Fruit fly (Drosophila melanogaster) whole organism, embryonic: Measurements from ENCODE around the gene CG34135.

Experiments used
- Antp ChIP-seq: fragments of 200-800 bp; sonication (Bioruptor generic); optimal IDR thresholded peaks from 3 replicates; lab custom pipeline; 2016; ENCODE audit warnings: missing biosample characterization, missing genetic modification characterization
- Bgb ChIP-seq: fragments of 200-800 bp; sonication (Bioruptor generic); IDR thresholded peaks from 2 replicates; pipeline ENCODE4 v1.3.6; 2022; ENCODE audit warnings: missing biosample characterization, missing genetic modification characterization; ENCODE audit not compliant: partially characterized antibody
- Blimp-1 ChIP-seq: fragments of 200-800 bp; sonication (Bioruptor generic); optimal IDR thresholded peaks from 3 replicates; lab custom pipeline; 2018; ENCODE audit warnings: missing biosample characterization, missing genetic modification characterization, mild to moderate bottlenecking, moderate library complexity, missing genetic modification reagents
- CG11504 ChIP-seq: fragments of 200-800 bp; sonication (Bioruptor generic); optimal IDR thresholded peaks from 3 replicates; lab custom pipeline; 2019; ENCODE audit warnings: missing biosample characterization, mild to moderate bottlenecking, missing genetic modification characterization, moderate library complexity
- CG12236 ChIP-seq: fragments of 200-800 bp; sonication (Bioruptor generic); optimal IDR thresholded peaks from 2 replicates; lab custom pipeline; 2016; ENCODE audit warnings: missing biosample characterization, missing genetic modification characterization
- CG12391 ChIP-seq: fragments of 200-800 bp; sonication (Bioruptor generic); optimal IDR thresholded peaks from 3 replicates; lab custom pipeline; 2018; ENCODE audit warnings: missing biosample characterization, mild to moderate bottlenecking, missing genetic modification characterization, moderate library complexity
- CG13775 ChIP-seq: fragments of 200-800 bp; sonication (Bioruptor generic); optimal IDR thresholded peaks from 3 replicates; lab custom pipeline; 2017; ENCODE audit warnings: missing biosample characterization, mild to moderate bottlenecking, missing genetic modification characterization
- CG14710 ChIP-seq: fragments of 200-800 bp; sonication (Bioruptor generic); optimal IDR thresholded peaks from 3 replicates; lab custom pipeline; 2019; ENCODE audit warnings: missing biosample characterization, mild to moderate bottlenecking, missing genetic modification characterization, moderate library complexity
- CG17359 ChIP-seq: fragments of 200-800 bp; sonication (Bioruptor generic); optimal IDR thresholded peaks from 3 replicates; lab custom pipeline; 2018; ENCODE audit warnings: missing biosample characterization, mild to moderate bottlenecking, missing genetic modification characterization, moderate library complexity
- CG2129 ChIP-seq: fragments of 200-800 bp; sonication (Bioruptor generic); IDR thresholded peaks from 2 replicates; pipeline ENCODE4 v1.3.6; 2022; ENCODE audit warnings: missing biosample characterization, missing genetic modification characterization; ENCODE audit not compliant: partially characterized antibody
- CG2889 ChIP-seq: fragments of 200-800 bp; sonication (Bioruptor generic); IDR thresholded peaks from 3 replicates; pipeline ENCODE4 v1.3.6; 2022; ENCODE audit warnings: missing biosample characterization, missing genetic modification characterization
- CG3407 ChIP-seq: fragments of 200-800 bp; sonication (Bioruptor generic); optimal IDR thresholded peaks from 2 replicates; lab custom pipeline; 2018; ENCODE audit warnings: missing biosample characterization, mild to moderate bottlenecking, missing genetic modification characterization
- CG3847 ChIP-seq: fragments of 200-800 bp; sonication (Bioruptor generic); IDR thresholded peaks from 2 replicates; pipeline ENCODE4 v1.3.6; 2022; ENCODE audit warnings: missing biosample characterization, missing genetic modification characterization
- CG3995 ChIP-seq: fragments of 200-800 bp; sonication (Bioruptor generic); optimal IDR thresholded peaks from 3 replicates; lab custom pipeline; 2016; ENCODE audit warnings: missing biosample characterization, missing genetic modification characterization
- CG4617 ChIP-seq: fragments of 200-800 bp; sonication (Bioruptor generic); optimal IDR thresholded peaks from 3 replicates; lab custom pipeline; 2016; ENCODE audit warnings: missing biosample characterization, missing genetic modification characterization, borderline replicate concordance
- CG7745 ChIP-seq: fragments of 200-800 bp; sonication (Bioruptor generic); optimal IDR thresholded peaks from 2 replicates; lab custom pipeline; 2018; ENCODE audit warnings: missing biosample characterization, mild to moderate bottlenecking, missing genetic modification characterization, moderate library complexity
- CG7839 ChIP-seq: fragments of 200-800 bp; sonication (Bioruptor generic); optimal IDR thresholded peaks from 3 replicates; lab custom pipeline; 2018; ENCODE audit warnings: missing biosample characterization, mild to moderate bottlenecking, missing genetic modification characterization, moderate library complexity
- CG8290 ChIP-seq, 3 experiments: fragments of 200-800 bp; sonication (Bioruptor generic); optimal IDR thresholded peaks; 2 replicates each; lab custom pipeline; 2016 to 2019; ENCODE audit warnings: missing biosample characterization in 3 of 3, missing genetic modification characterization in 3 of 3, mild to moderate bottlenecking in 2 of 3, moderate library complexity in 1 of 3
- CG8478 ChIP-seq: fragments of >200 bp; optimal IDR thresholded peaks from 2 replicates; lab custom pipeline; 2018
- D ChIP-seq, 2 experiments: fragments of 200-800 bp in 1 of 2; fragments of >200 bp in 1 of 2; sonication (Bioruptor generic) in 1 of 2; optimal IDR thresholded peaks; 2 replicates in 1 of 2; 3 replicates in 1 of 2; lab custom pipeline; 2017; ENCODE audit warnings: mild to moderate bottlenecking in 1 of 2, missing biosample characterization in 1 of 2, missing genetic modification characterization in 1 of 2, missing genetic modification reagents in 1 of 2
- Dfd ChIP-seq, 2 experiments: fragments of >200 bp; optimal IDR thresholded peaks; 2 replicates each; lab custom pipeline; 2017; ENCODE audit warnings: missing biosample characterization in 2 of 2, missing genetic modification characterization in 2 of 2
- HHEX ChIP-seq: fragments of 200-800 bp; sonication (Bioruptor generic); optimal IDR thresholded peaks from 3 replicates; lab custom pipeline; 2017; ENCODE audit warnings: missing biosample characterization, mild to moderate bottlenecking, missing genetic modification characterization, missing genetic modification reagents
- HmgD ChIP-seq: fragments of 200-800 bp; sonication (Bioruptor generic); optimal IDR thresholded peaks from 3 replicates; lab custom pipeline; 2016; ENCODE audit warnings: missing biosample characterization, missing genetic modification characterization
- Hr51 ChIP-seq, 2 experiments: fragments of 200-800 bp; sonication (Bioruptor generic); optimal IDR thresholded peaks; 2 replicates in 1 of 2; 3 replicates in 1 of 2; lab custom pipeline; 2016 to 2018; ENCODE audit warnings: missing biosample characterization in 2 of 2, missing genetic modification characterization in 2 of 2, mild to moderate bottlenecking in 1 of 2, moderate library complexity in 1 of 2
- Nf-YA ChIP-seq: fragments of 200-800 bp; sonication (Bioruptor generic); IDR thresholded peaks from 2 replicates; pipeline ENCODE4 v1.3.6; 2022; ENCODE audit warnings: missing biosample characterization, missing genetic modification characterization
- Ravus ChIP-seq: fragments of 200-800 bp; sonication (Bioruptor generic); IDR thresholded peaks from 2 replicates; pipeline ENCODE4 v1.3.6; 2022; ENCODE audit warnings: missing biosample characterization, missing genetic modification characterization
- Side ChIP-seq: fragments of 200-800 bp; sonication (Bioruptor generic); optimal IDR thresholded peaks from 2 replicates; lab custom pipeline; 2016; ENCODE audit warnings: missing biosample characterization, missing genetic modification characterization
- Tbp ChIP-seq: fragments of >200 bp; optimal IDR thresholded peaks from 2 replicates; lab custom pipeline; 2018; ENCODE audit warnings: missing biosample characterization, missing genetic modification characterization
- Vsx1 ChIP-seq: fragments of 200-800 bp; sonication (Bioruptor generic); optimal IDR thresholded peaks from 2 replicates; lab custom pipeline; 2017; ENCODE audit warnings: missing biosample characterization, mild to moderate bottlenecking, missing genetic modification characterization, missing genetic modification reagents
- aop ChIP-seq: fragments of 200-800 bp; sonication (Bioruptor generic); IDR thresholded peaks from 2 replicates; pipeline ENCODE4 v1.3.6; 2022; ENCODE audit warnings: missing biosample characterization, missing genetic modification characterization
- crc ChIP-seq: fragments of 200-800 bp; sonication (Bioruptor generic); optimal IDR thresholded peaks from 2 replicates; lab custom pipeline; 2016; ENCODE audit warnings: missing biosample characterization, missing genetic modification characterization
- ems ChIP-seq: fragments of 200-800 bp; sonication (Bioruptor generic); optimal IDR thresholded peaks from 3 replicates; lab custom pipeline; 2016; ENCODE audit warnings: missing biosample characterization, missing genetic modification characterization
- en ChIP-seq: fragments of 200-800 bp; sonication (Bioruptor generic); optimal IDR thresholded peaks from 2 replicates; lab custom pipeline; 2016; ENCODE audit warnings: missing biosample characterization, missing genetic modification characterization
- gcm ChIP-seq: fragments of 200-800 bp; sonication (Bioruptor generic); optimal IDR thresholded peaks from 2 replicates; lab custom pipeline; 2019; ENCODE audit warnings: missing biosample characterization, mild to moderate bottlenecking, missing genetic modification characterization, moderate library complexity
- h ChIP-seq: fragments of >200 bp; optimal IDR thresholded peaks from 2 replicates; lab custom pipeline; 2017
- ham ChIP-seq: fragments of 200-800 bp; sonication (Bioruptor generic); IDR thresholded peaks from 2 replicates; pipeline ENCODE4 v1.3.6; 2022; ENCODE audit warnings: missing biosample characterization, missing genetic modification characterization
- hb ChIP-seq: fragments of 200-800 bp; sonication (Bioruptor generic); IDR thresholded peaks from 3 replicates; pipeline ENCODE4 v1.3.6; 2022; ENCODE audit warnings: missing biosample characterization, missing genetic modification characterization; ENCODE audit not compliant: partially characterized antibody
- hkb ChIP-seq, 2 experiments: fragments of 200-800 bp in 1 of 2; fragments of >200 bp in 1 of 2; sonication (Bioruptor generic) in 1 of 2; IDR thresholded peaks in 1 of 2; optimal IDR thresholded peaks in 1 of 2; 2 replicates each; pipeline versions ENCODE4 v1.3.6 to Lab custom; 2017 to 2022; ENCODE audit warnings: missing biosample characterization in 1 of 2, missing genetic modification characterization in 1 of 2
- lbe ChIP-seq: fragments of 200-800 bp; sonication (Bioruptor generic); optimal IDR thresholded peaks from 2 replicates; lab custom pipeline; 2016; ENCODE audit warnings: missing biosample characterization, mild to moderate bottlenecking, missing genetic modification characterization
- nmo ChIP-seq: fragments of 200-800 bp; sonication (Bioruptor generic); optimal IDR thresholded peaks from 2 replicates; lab custom pipeline; 2018; ENCODE audit warnings: missing biosample characterization, mild to moderate bottlenecking, missing genetic modification characterization, moderate library complexity
- pb ChIP-seq: fragments of 200-800 bp; sonication (Bioruptor generic); optimal IDR thresholded peaks from 3 replicates; lab custom pipeline; 2016; ENCODE audit warnings: missing biosample characterization, missing genetic modification characterization
- phol ChIP-seq: fragments of 200-800 bp; sonication (Bioruptor generic); optimal IDR thresholded peaks from 3 replicates; lab custom pipeline; 2018; ENCODE audit warnings: missing biosample characterization, mild to moderate bottlenecking, missing genetic modification characterization, moderate library complexity
- prd ChIP-seq, 3 experiments: fragments of >200 bp in 2 of 3; fragments of 200-800 bp in 1 of 3; sonication (Bioruptor generic) in 1 of 3; optimal IDR thresholded peaks in 2 of 3; IDR thresholded peaks in 1 of 3; 2 replicates in 2 of 3; 3 replicates in 1 of 3; pipeline versions ENCODE4 v1.3.6 to Lab custom; 2017 to 2022; ENCODE audit warnings: missing biosample characterization in 1 of 3, missing genetic modification characterization in 1 of 3
- sim ChIP-seq: fragments of 200-800 bp; sonication (Bioruptor generic); IDR thresholded peaks from 2 replicates; pipeline ENCODE4 v1.3.6; 2022; ENCODE audit warnings: missing biosample characterization, missing genetic modification characterization
- unpg ChIP-seq: fragments of 200-800 bp; sonication (Bioruptor generic); optimal IDR thresholded peaks from 3 replicates; lab custom pipeline; 2018; ENCODE audit warnings: missing biosample characterization, mild to moderate bottlenecking, missing genetic modification characterization, moderate library complexity
- wor ChIP-seq: fragments of 200-800 bp; sonication (Bioruptor generic); IDR thresholded peaks from 2 replicates; pipeline ENCODE4 v1.3.6; 2022; ENCODE audit warnings: missing biosample characterization, missing genetic modification characterization

Gene CG34135

DNA sequence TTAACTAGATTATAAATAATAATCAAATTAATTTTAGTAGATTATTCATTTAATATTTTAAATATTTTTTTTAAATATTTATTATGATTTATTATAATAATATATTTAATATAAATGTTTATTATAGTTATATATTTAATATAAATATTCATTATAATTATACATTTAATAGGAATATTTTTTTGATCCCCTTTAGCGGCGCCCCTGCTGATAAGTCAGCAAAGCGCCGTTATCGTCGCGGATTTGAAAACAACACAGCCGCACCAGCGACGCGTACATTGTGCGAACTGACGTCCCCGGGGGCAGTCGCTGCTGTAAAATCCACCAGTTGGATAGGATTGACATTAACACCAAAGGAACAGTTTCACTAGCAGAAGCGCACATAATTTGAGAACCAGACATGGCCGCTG lies 55.3 kb downstream of the CG34135 start, which contains the start of gene CG8112 (continued):
- TF ChIP-seq CG13775 (GFP tag; lab: Kevin White, UChicago) = peak; percentile 23
- peak; percentile 3 for TF ChIP-seq nmo (GFP tag; lab: Kevin White, UChicago)
- TF ChIP-seq, all 482 proteins: peak for 60

DNA sequence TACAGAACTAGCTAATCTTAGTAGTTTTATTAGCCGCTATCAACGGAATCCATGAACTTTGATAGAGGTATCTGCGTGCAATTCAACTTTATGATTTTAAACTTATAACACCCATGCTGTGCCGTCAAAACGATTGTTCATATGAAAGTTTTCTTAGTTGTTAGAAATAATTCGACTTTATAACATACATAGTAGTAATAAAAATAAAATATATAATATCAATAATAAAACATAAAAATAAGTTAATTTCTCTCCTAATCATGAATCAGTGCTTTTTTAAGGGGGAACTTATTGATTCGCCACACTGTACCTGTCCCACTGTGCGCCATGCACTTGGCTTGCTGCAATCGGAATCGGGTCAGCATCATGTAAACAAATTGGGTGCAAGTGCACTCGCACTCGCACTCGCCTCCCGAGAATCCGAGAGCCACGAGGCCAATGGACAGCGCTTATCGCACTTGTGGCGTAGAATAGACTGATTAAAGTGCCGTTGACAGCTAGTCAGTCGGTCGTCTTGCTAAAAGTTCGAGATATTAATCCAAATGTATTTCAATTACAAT lies 56.0 kb downstream of the CG34135 start:
- no peak for TF ChIP-seq ems
- no peak for TF ChIP-seq ham (GFP tag; lab: Robert Waterston, UW)
- peak; percentile 60 for TF ChIP-seq Vsx1
- TF ChIP-seq Side (GFP tag; lab: Kevin White, UChicago) = no peak
- no peak for TF ChIP-seq prd (optimal IDR thresholded peaks at IDR 0.05; lab: Kevin White, UChicago)
- no peak for TF ChIP-seq prd (GFP tag; IDR thresholded peaks at IDR 0.05; lab: Robert Waterston, UW)
- TF ChIP-seq wor (GFP tag; lab: Robert Waterston, UW) = no peak
- no peak for TF ChIP-seq crc
- TF ChIP-seq lbe = no peak
- TF ChIP-seq Nf-YA (GFP tag; lab: Robert Waterston, UW) = no peak
- TF ChIP-seq CG8290 (GFP tag; optimal IDR thresholded peaks at IDR 0.05; lab: Kevin White, UChicago) = no peak
- no peak for TF ChIP-seq CG8290 (tag; optimal IDR thresholded peaks at IDR 0.05; lab: Kevin White, UChicago)
- no peak for TF ChIP-seq HmgD (GFP tag; lab: Kevin White, UChicago)
- TF ChIP-seq Tbp (GFP tag; lab: Kevin White, UChicago) = no peak
- TF ChIP-seq gcm (GFP tag; lab: Kevin White, UChicago) = no peak
- peak; percentile 28 for TF ChIP-seq CG12391 (tag; lab: Kevin White, UChicago)
- TF ChIP-seq aop = no peak
- no peak for TF ChIP-seq CG12236 (GFP tag; lab: Kevin White, UChicago)
- TF ChIP-seq CG11504 (tag; lab: Kevin White, UChicago) = peak; percentile 49
- 0 out of 3 replicates have a peak, but pooled peaks have one; percentile 23 for TF ChIP-seq CG2889 (GFP tag; lab: Robert Waterston, UW)
- no peak for TF ChIP-seq sim
- TF ChIP-seq Bgb (GFP tag; lab: Robert Waterston, UW) = no peak
- TF ChIP-seq CG8478 (lab: Kevin White, UChicago) = no peak
- TF ChIP-seq hb (GFP tag; lab: Robert Waterston, UW) = no peak
- peak; percentile 19 for TF ChIP-seq phol (tag; lab: Kevin White, UChicago)
- TF ChIP-seq unpg (GFP tag; lab: Kevin White, UChicago) = peak; percentile 37
- no peak for TF ChIP-seq hkb (optimal IDR thresholded peaks at IDR 0.05; lab: Kevin White, UChicago)
- TF ChIP-seq hkb (GFP tag; IDR thresholded peaks at IDR 0.05; lab: Robert Waterston, UW) = peak; percentile 52; the same call in 1 of the 2 replicates
- TF ChIP-seq CG17359 = peak; percentile 36
- no peak for TF ChIP-seq Ravus (GFP tag; lab: Robert Waterston, UW)
- TF ChIP-seq Antp = no peak
- TF ChIP-seq Blimp-1 (GFP tag; lab: Kevin White, UChicago) = peak; percentile 20
- TF ChIP-seq CG14710 = no peak
- no peak for TF ChIP-seq Dfd (GFP tag; optimal IDR thresholded peaks at IDR 0.05; lab: Kevin White, UChicago)
- no peak for TF ChIP-seq pb (GFP tag; lab: Kevin White, UChicago)
- TF ChIP-seq Hr51 (GFP tag; optimal IDR thresholded peaks at IDR 0.05; lab: Kevin White, UChicago) = peak in 1 of 2 experiments; percentile 63
- peak; percentile 24 for TF ChIP-seq CG7839 (tag; lab: Kevin White, UChicago)
- TF ChIP-seq CG3407 = peak; percentile 23
- TF ChIP-seq CG2129 = no peak
- no peak for TF ChIP-seq CG7745 (tag; lab: Kevin White, UChicago)
- TF ChIP-seq CG3995 (GFP tag; lab: Kevin White, UChicago) = no peak
- no peak for TF ChIP-seq HHEX (GFP tag; lab: Kevin White, UChicago)
- TF ChIP-seq CG3847 (GFP tag; lab: Robert Waterston, UW) = 0 out of 2 replicates have a peak, but pooled peaks have one; percentile 15
- TF ChIP-seq CG4617 = no peak
- no peak for TF ChIP-seq en (GFP tag; lab: Kevin White, UChicago)
- TF ChIP-seq D (optimal IDR thresholded peaks at IDR 0.05; lab: Kevin White, UChicago) = no peak
- TF ChIP-seq D (GFP tag; optimal IDR thresholded peaks at IDR 0.05; lab: Kevin White, UChicago) = no peak
- TF ChIP-seq h = no peak
